Fruit fly (Drosophila melanogaster) Kc167 (cell line): ENCODE measurements around the gene twe.

Source experiments
- Myc ChIP-seq: fragments of >200 bp; optimal IDR thresholded peaks from 2 replicates; lab custom pipeline; 2017; ENCODE audit warnings: missing external identifiers
- Sin3A ChIP-seq: fragments of >200 bp; optimal IDR thresholded peaks from 2 replicates; lab custom pipeline; 2018; ENCODE audit warnings: missing external identifiers
- h ChIP-seq: fragments of >200 bp; optimal IDR thresholded peaks from 3 replicates; lab custom pipeline; 2018; ENCODE audit warnings: missing external identifiers
- insv ChIP-seq: fragments of >200 bp; optimal IDR thresholded peaks from 3 replicates; lab custom pipeline; 2018; ENCODE audit warnings: missing external identifiers
- psq ChIP-seq: fragments of >200 bp; optimal IDR thresholded peaks from 2 replicates; lab custom pipeline; 2017; ENCODE audit warnings: missing external identifiers
- ttk ChIP-seq: sonication (Bioruptor generic); optimal IDR thresholded peaks from 2 replicates; lab custom pipeline; 2017; ENCODE audit warnings: missing external identifiers

The twe gene

dm6 chr2L:16287602-16288392 lies 26.1 kb upstream of the twe start, which contains the start of the genes crp and pkaap:
crp (minus strand) TSS chr2L:16287730.
pkaap (plus strand) TSS chr2L:16288290.
- TF ChIP-seq Myc (lab: Kevin White, UChicago) (no peak), h (lab: Kevin White, UChicago) (no peak), Sin3A (lab: Kevin White, UChicago) (no peak)

- TF ChIP-seq h (lab: Kevin White, UChicago): no peak
- TF ChIP-seq insv (lab: Kevin White, UChicago): no peak
- no peak for TF ChIP-seq psq (lab: Kevin White, UChicago)
- no peak for TF ChIP-seq Sin3A (lab: Kevin White, UChicago)
- no peak for TF ChIP-seq Myc (lab: Kevin White, UChicago)
- TF ChIP-seq ttk (lab: Kevin White, UChicago): no peak
Measured at dm6 chr2L:16287006-16287601, 25.4 kb upstream of the twe start.

- TF ChIP-seq psq (lab: Kevin White, UChicago) (peak; percentile 89), Sin3A (lab: Kevin White, UChicago) (no peak)
Measured at dm6 chr2L:16286360-16287005, 24.8 kb upstream of the twe start.

- TF ChIP-seq h (lab: Kevin White, UChicago): no peak
- no peak for TF ChIP-seq insv (lab: Kevin White, UChicago)
- no peak for TF ChIP-seq Sin3A (lab: Kevin White, UChicago)
- TF ChIP-seq Myc (lab: Kevin White, UChicago): no peak
- no peak for TF ChIP-seq psq (lab: Kevin White, UChicago)
Measured at dm6 chr2L:16285692-16286359, 24.1 kb upstream of the twe start.

dm6 chr2L:16284306-16285299 lies 22.9 kb upstream of the twe start:
- no peak for TF ChIP-seq h (lab: Kevin White, UChicago)
- TF ChIP-seq ttk (lab: Kevin White, UChicago): no peak
- TF ChIP-seq Sin3A (lab: Kevin White, UChicago): no peak
- TF ChIP-seq psq (lab: Kevin White, UChicago): no peak
- TF ChIP-seq insv (lab: Kevin White, UChicago): no peak
- TF ChIP-seq Myc (lab: Kevin White, UChicago): no peak

dm6 chr2L:16282856-16283255 lies 21.2 kb upstream of the twe start:
- TF ChIP-seq h (lab: Kevin White, UChicago) (no peak), insv (lab: Kevin White, UChicago) (no peak), psq (lab: Kevin White, UChicago) (no peak), Myc (lab: Kevin White, UChicago) (no peak), ttk (lab: Kevin White, UChicago) (no peak)

- TF ChIP-seq h (lab: Kevin White, UChicago) (no peak), insv (lab: Kevin White, UChicago) (no peak), ttk (lab: Kevin White, UChicago) (no peak), Sin3A (lab: Kevin White, UChicago) (no peak), Myc (lab: Kevin White, UChicago) (no peak)
Measured at dm6 chr2L:16282077-16282471, 20.4 kb upstream of the twe start.

- TF ChIP-seq h (lab: Kevin White, UChicago): no peak
- no peak for TF ChIP-seq ttk (lab: Kevin White, UChicago)
- no peak for TF ChIP-seq Myc (lab: Kevin White, UChicago)
- no peak for TF ChIP-seq insv (lab: Kevin White, UChicago)
- no peak for TF ChIP-seq Sin3A (lab: Kevin White, UChicago)
- no peak for TF ChIP-seq psq (lab: Kevin White, UChicago)
Measured at dm6 chr2L:16281419-16282076, 19.9 kb upstream of the twe start.

dm6 chr2L:16279774-16280252 lies 18.1 kb upstream of the twe start:
- no peak for TF ChIP-seq h (lab: Kevin White, UChicago)
- TF ChIP-seq Myc (lab: Kevin White, UChicago): no peak
- no peak for TF ChIP-seq psq (lab: Kevin White, UChicago)
- no peak for TF ChIP-seq Sin3A (lab: Kevin White, UChicago)
- no peak for TF ChIP-seq ttk (lab: Kevin White, UChicago)
- TF ChIP-seq insv (lab: Kevin White, UChicago): no peak

dm6 chr2L:16278842-16279241 lies 17.2 kb upstream of the twe start:
- TF ChIP-seq h (lab: Kevin White, UChicago): no peak
- TF ChIP-seq ttk (lab: Kevin White, UChicago): no peak
- no peak for TF ChIP-seq Sin3A (lab: Kevin White, UChicago)
- no peak for TF ChIP-seq psq (lab: Kevin White, UChicago)
- TF ChIP-seq Myc (lab: Kevin White, UChicago): no peak
- no peak for TF ChIP-seq insv (lab: Kevin White, UChicago)
